Worm (Caenorhabditis elegans): ENCODE data around the gene K01D12.8.

K01D12.8 gene

DNA sequence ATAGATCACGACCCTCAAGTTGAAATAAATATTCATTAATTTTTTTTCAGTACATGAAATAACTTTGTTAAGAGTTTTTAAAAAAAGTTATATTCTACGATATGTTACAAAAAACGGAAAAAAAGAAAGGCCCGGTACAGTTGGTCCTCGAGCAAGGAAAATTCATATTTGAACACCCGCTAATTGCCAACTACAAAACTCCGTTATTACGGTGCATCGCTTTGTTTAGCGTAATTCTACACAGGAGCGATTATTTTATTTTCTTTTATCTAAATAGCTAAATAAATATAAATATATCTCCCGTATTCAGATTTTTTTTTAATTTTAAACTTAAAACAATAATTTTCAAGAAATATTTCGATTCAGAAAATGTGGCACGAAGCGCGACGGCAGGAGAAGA is 48.0 kb downstream of the K01D12.8 start, which contains the start of gene F28C1.1:
TSS of gene F28C1.1 (plus strand) at position 365 of the 400 bp plus-strand sequence.
- TF ChIP-seq pbrm-1 (GFP tag; IDR thresholded peaks at IDR 0.05) (no peak), ceh-100 (GFP tag; IDR thresholded peaks at IDR 0.05) (no peak), C17E4.6 (GFP tag; IDR thresholded peaks at IDR 0.05) (no peak), madf-8 (GFP tag; conservative IDR thresholded peaks at IDR 0.05) (no peak), hsf-1 (GFP tag; IDR thresholded peaks at IDR 0.05) (no peak), F57A8.1 (GFP tag; optimal IDR thresholded peaks at IDR 0.05) (no peak), dpl-1 (GFP tag; optimal IDR thresholded peaks at IDR 0.05) (peak; percentile 7), attf-3 (GFP tag; conservative IDR thresholded peaks at IDR 0.05) (peak; percentile 93), F10E7.11 (tag; optimal IDR thresholded peaks at IDR 0.05) (no peak), efl-1 (GFP tag; optimal IDR thresholded peaks at IDR 0.05) (peak; percentile 51), aptf-3 (GFP tag; IDR thresholded peaks at IDR 0.05) (no peak), ztf-25 (GFP tag; IDR thresholded peaks at IDR 0.05) (no peak), nfya-2 (GFP tag; IDR thresholded peaks at IDR 0.05) (no peak), hrde-1 (tag; optimal IDR thresholded peaks at IDR 0.05; ENCODE audit: borderline replicate concordance) (no peak)

Measured in whole organism, young adult.